Worm (Caenorhabditis elegans): Measurements from ENCODE around the gene arp-6.

The arp-6 gene

DNA sequence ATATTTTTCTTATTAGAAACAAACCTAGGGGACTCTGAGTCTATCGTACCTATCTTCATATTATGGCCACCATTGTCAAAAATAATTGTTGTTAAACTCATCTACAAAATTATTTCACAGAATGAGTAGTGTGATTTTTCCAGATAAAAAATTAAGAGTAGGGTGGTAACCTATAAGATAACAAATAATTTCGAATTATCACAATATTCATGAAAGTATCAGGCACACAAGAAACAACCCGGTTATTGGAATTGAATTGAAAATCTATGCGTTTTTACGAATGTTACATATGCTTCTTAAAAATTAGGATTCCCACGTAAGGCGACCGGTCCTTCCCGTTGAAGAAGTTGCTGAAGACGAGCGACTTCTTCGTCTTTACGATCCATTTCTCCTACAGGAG, at the start of gene arp-6:
Gene arp-6, minus strand, starts transcription at position 101 of the 400 bp plus-strand sequence.
- no peak for TF ChIP-seq aly-1 (tag; optimal IDR thresholded peaks at IDR 0.05)
- no peak for TF ChIP-seq tra-4 (tag; optimal IDR thresholded peaks at IDR 0.05)
- TF ChIP-seq ceh-13 (GFP tag; optimal IDR thresholded peaks at IDR 0.05), result no peak
- no peak for TF ChIP-seq F13C5.2 (tag; optimal IDR thresholded peaks at IDR 0.05)

DNA sequence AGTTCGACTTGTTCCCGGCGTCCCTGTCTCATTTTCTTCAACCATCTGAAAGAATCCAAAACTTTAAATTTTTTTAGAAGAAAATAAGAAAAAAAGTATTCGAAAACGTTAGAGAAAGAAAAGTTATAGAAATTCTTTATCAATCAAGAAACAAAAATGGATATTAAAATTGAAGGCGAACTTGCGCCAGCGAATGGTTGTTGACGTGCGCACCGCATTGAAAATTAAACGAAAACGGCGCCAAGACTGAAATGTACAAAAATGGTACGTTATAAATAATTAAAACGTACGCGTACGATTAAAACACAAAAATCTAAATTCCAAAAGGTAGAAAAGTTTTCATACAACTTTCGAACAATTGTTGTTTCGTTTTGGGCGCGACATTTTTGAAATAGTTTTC, 49.7 kb upstream of the arp-6 start, which contains the start of gene K02C4.3:
Gene K02C4.3, minus strand, starts transcription at position 51 of the 400 bp plus-strand sequence.
- TF ChIP-seq pes-1 (GFP tag; IDR thresholded peaks at IDR 0.05) (no peak), F13C5.2 (tag; optimal IDR thresholded peaks at IDR 0.05) (no peak), ets-7 (tag; optimal IDR thresholded peaks at IDR 0.05) (no peak)

DNA sequence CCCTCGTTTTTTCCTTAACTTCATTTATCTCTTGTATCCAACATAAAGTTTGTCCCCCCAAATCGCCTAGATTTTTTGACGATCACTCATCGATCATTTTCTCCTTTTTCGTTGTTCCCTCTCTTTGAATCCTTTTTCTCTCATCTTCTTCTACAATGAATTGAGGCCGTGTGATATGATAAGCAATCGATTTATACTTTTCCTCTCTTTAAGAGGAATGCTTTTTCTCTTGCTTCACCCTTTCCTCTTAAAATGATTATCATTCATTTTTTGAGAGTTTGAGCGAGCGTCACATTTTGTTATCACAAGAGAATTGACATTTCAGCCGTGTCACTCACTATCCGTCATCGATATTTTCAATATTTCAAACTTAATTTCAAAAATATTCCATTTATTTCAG, 40.9 kb upstream of the arp-6 start, which contains the start of gene K02C4.5:
Gene K02C4.5, plus strand, starts transcription at position 395 of the 400 bp plus-strand sequence.
- no peak for TF ChIP-seq tra-4 (tag; optimal IDR thresholded peaks at IDR 0.05)
- TF ChIP-seq ceh-13 (GFP tag; optimal IDR thresholded peaks at IDR 0.05), result no peak
- TF ChIP-seq aly-1 (tag; optimal IDR thresholded peaks at IDR 0.05), result no peak
- no peak for TF ChIP-seq hnd-1 (tag; optimal IDR thresholded peaks at IDR 0.05)
- no peak for TF ChIP-seq B0310.2 (tag; optimal IDR thresholded peaks at IDR 0.05)
- TF ChIP-seq F13C5.2 (tag; optimal IDR thresholded peaks at IDR 0.05), result no peak
- no peak for TF ChIP-seq ceh-36 (tag; optimal IDR thresholded peaks at IDR 0.05)
- no peak for TF ChIP-seq flt-1 (GFP tag; IDR thresholded peaks at IDR 0.05)

ce11 chrII:8075324-8075810, 38.2 kb upstream of the arp-6 start, which contains the start of gene K02C4.2:
K02C4.2 (plus strand) TSS chrII:8075760.
- TF ChIP-seq tbx-11 (GFP tag; IDR thresholded peaks at IDR 0.05), result peak; percentile 75
- peak; percentile 44 for TF ChIP-seq ceh-36 (tag; optimal IDR thresholded peaks at IDR 0.05)
- TF ChIP-seq flt-1 (GFP tag; IDR thresholded peaks at IDR 0.05), result peak; percentile 79
- peak; percentile 80 for TF ChIP-seq scrt-1 (GFP tag; IDR thresholded peaks at IDR 0.05)
- TF ChIP-seq F13C5.2 (tag; optimal IDR thresholded peaks at IDR 0.05), result peak; percentile 22
- peak; percentile 81 for TF ChIP-seq aly-1 (tag; optimal IDR thresholded peaks at IDR 0.05)
- no peak for TF ChIP-seq ama-1 (optimal IDR thresholded peaks at IDR 0.05)
- peak; percentile 22 for TF ChIP-seq hmbx-1 (tag; optimal IDR thresholded peaks at IDR 0.05)
- peak; percentile 51 for TF ChIP-seq hnd-1 (tag; optimal IDR thresholded peaks at IDR 0.05)
- TF ChIP-seq ceh-13 (GFP tag; optimal IDR thresholded peaks at IDR 0.05), result peak; percentile 59
- TF ChIP-seq tbx-37 (GFP tag; conservative IDR thresholded peaks at IDR 0.05), result peak; percentile 69
- TF ChIP-seq pes-1 (GFP tag; IDR thresholded peaks at IDR 0.05), result no peak; the same call in 1 of the 2 replicates
- peak; percentile 42 for TF ChIP-seq tra-4 (tag; optimal IDR thresholded peaks at IDR 0.05)
- peak; percentile 89 for TF ChIP-seq hmg-4 (GFP tag; optimal IDR thresholded peaks at IDR 0.05)
- TF ChIP-seq B0310.2 (tag; optimal IDR thresholded peaks at IDR 0.05), result peak; percentile 26
- peak; percentile 81 for TF ChIP-seq sea-1 (GFP tag; conservative IDR thresholded peaks at IDR 0.05)
- TF ChIP-seq ets-7 (tag; optimal IDR thresholded peaks at IDR 0.05), result no peak

DNA sequence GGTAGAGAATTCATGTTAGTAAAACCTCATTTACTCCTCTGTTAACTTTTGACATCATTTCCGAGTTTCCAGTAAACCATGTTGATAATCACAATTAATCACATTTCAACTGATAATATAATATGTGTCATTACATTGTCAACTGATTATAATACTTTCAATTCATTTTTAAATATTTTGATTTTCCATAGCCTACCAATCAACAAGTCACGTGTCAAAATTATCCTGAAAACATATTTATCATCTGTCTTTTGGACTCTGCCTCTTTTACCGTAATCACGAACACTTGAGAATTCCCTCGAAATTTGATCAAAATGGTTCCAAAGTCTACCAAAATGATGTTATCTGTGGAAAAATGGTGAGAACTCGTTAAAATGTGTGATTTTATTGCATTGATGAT, 36.9 kb upstream of the arp-6 start:
- TF ChIP-seq B0310.2 (tag; optimal IDR thresholded peaks at IDR 0.05) (no peak), ceh-13 (GFP tag; optimal IDR thresholded peaks at IDR 0.05) (no peak), flt-1 (GFP tag; IDR thresholded peaks at IDR 0.05) (no peak), hnd-1 (tag; optimal IDR thresholded peaks at IDR 0.05) (no peak), scrt-1 (GFP tag; IDR thresholded peaks at IDR 0.05) (no peak), hmbx-1 (tag; optimal IDR thresholded peaks at IDR 0.05) (no peak), F13C5.2 (tag; optimal IDR thresholded peaks at IDR 0.05) (no peak), aly-1 (tag; optimal IDR thresholded peaks at IDR 0.05) (no peak), tra-4 (tag; optimal IDR thresholded peaks at IDR 0.05) (no peak), tbx-11 (GFP tag; IDR thresholded peaks at IDR 0.05) (no peak), ceh-36 (tag; optimal IDR thresholded peaks at IDR 0.05) (no peak), hmg-4 (GFP tag; optimal IDR thresholded peaks at IDR 0.05) (no peak), tbx-37 (GFP tag; conservative IDR thresholded peaks at IDR 0.05) (no peak), sea-1 (GFP tag; conservative IDR thresholded peaks at IDR 0.05) (no peak), pes-1 (GFP tag; IDR thresholded peaks at IDR 0.05) (no peak), ama-1 (optimal IDR thresholded peaks at IDR 0.05) (no peak), ets-7 (tag; optimal IDR thresholded peaks at IDR 0.05) (no peak)

DNA sequence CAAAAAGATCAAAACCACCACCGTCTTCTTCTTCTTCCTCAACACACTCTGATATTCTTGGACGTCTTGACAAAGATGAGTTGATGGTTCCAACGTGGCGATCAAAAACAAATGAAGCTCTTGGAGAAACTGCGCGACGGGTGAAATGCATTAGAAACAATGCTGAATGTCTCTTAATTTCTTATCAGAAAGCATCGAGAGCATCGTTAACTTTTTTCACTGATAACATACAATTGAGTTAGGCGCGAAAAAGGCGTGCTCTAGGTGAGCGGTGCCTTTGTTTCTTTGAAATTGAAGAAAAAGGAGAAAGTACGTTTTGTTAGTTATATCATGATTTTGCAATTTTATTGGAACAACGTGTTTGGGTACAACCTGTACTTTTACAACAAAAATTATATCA, 36.1 kb upstream of the arp-6 start, which contains the start of gene gpcp-2:
Gene gpcp-2, minus strand, starts transcription at position 153 of the 400 bp plus-strand sequence.
- TF ChIP-seq ceh-13 (GFP tag; optimal IDR thresholded peaks at IDR 0.05) (no peak), tbx-11 (GFP tag; IDR thresholded peaks at IDR 0.05) (no peak), aly-1 (tag; optimal IDR thresholded peaks at IDR 0.05) (no peak)

- TF ChIP-seq hmg-4 (GFP tag; optimal IDR thresholded peaks at IDR 0.05), result no peak
Observed at ce11 chrII:8071801-8072544, 34.8 kb upstream of the arp-6 start.

DNA sequence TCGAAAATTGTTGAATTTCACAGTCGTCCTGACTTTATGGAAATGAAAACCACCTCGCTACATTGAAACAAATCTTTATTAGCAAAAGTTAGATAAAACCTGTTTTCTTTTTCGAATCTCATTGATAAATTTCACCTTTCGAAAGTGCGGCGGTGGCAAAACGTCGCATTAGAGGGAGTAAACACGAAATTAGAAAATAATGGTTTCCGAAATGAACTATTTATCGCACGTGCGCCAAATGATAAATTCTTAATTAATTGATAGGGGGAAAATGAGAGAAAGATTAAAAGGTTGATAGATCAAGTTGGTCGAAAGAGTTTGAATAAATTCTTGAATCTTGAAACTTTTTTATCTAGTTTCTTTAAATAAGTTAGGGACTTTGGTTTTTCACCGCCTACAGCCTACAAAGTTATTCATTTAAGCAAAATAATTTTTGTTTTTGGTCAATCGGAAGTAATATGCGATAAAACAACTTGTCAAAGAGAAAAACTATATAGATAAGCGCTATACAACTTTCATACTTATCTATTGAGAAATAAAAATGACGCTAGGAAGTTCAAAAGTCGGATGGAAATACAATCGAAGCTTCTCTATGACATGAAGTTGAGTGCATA, 34.0 kb upstream of the arp-6 start:
- TF ChIP-seq scrt-1 (GFP tag; IDR thresholded peaks at IDR 0.05), result no peak
